Fruit fly (Drosophila melanogaster): ENCODE data around the gene Cubn.

DNA sequence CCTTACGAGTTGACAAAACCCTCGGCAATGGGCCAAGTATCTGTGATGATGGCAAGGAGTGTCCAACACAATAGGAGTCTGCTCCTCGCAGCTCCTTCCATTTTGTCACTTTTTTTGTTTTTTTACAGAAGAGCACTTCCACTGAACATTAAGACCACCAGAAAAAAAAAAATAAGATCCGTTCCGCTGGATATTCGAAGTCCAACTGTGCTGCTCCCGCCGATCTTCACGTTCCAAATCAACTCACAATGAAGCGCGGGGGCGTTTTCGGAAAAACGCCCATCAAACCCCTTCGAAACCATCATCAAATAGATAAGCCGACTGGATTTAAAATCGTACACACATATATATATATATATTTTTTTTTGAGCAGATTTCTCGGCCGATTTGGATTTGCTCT, at the start of gene Cubn:
- TF ChIP-seq kay (GFP tag; ENCODE audit: borderline replicate concordance) (no peak), pad (GFP tag; optimal IDR thresholded peaks at IDR 0.05) (no peak), Hr96 (GFP tag; optimal IDR thresholded peaks at IDR 0.05) (no peak), CG5204 (GFP tag; optimal IDR thresholded peaks at IDR 0.05) (no peak), toe (GFP tag; optimal IDR thresholded peaks at IDR 0.05) (no peak), CG33017 (tag; optimal IDR thresholded peaks at IDR 0.05) (no peak), cnc (optimal IDR thresholded peaks at IDR 0.05) (no peak), CG11617 (GFP tag; optimal IDR thresholded peaks at IDR 0.05) (no peak), CG1620 (GFP tag; optimal IDR thresholded peaks at IDR 0.05) (no peak), tj (GFP tag; optimal IDR thresholded peaks at IDR 0.05) (no peak), Clk (GFP tag; optimal IDR thresholded peaks at IDR 0.05) (no peak), cic (GFP tag; optimal IDR thresholded peaks at IDR 0.05) (no peak), CG12768 (GFP tag; optimal IDR thresholded peaks at IDR 0.05) (no peak), ovo (GFP tag; optimal IDR thresholded peaks at IDR 0.05) (no peak)
